Worm (Caenorhabditis elegans) whole organism, L1 larva: ENCODE measurements around the gene Y45F3A.8.

Experiments
- C04F5.9 ChIP-seq: sonication (generic microtip); optimal IDR thresholded peaks from 2 replicates; lab custom pipeline; 2016; ENCODE audit warnings: missing genetic modification characterization, missing compliant biosample characterization
- C16A3.4 ChIP-seq: fragments of 150-350 bp; optimal IDR thresholded peaks from 2 replicates; lab custom pipeline; 2014; ENCODE audit warnings: missing biosample characterization, missing genetic modification characterization
- C34B4.2 ChIP-seq: sonication (generic microtip); optimal IDR thresholded peaks from 2 replicates; lab custom pipeline; 2017; ENCODE audit warnings: mild to moderate bottlenecking, missing genetic modification characterization, missing compliant biosample characterization
- F16B12.6 ChIP-seq: fragments of 150-350 bp; optimal IDR thresholded peaks from 2 replicates; lab custom pipeline; 2014; ENCODE audit warnings: missing biosample characterization, missing genetic modification characterization
- Y116A8C.19 ChIP-seq: sonication (generic microtip); optimal IDR thresholded peaks from 2 replicates; lab custom pipeline; 2016; ENCODE audit warnings: missing compliant biosample characterization, missing genetic modification characterization, borderline replicate concordance
- aha-1 ChIP-seq: fragments of 150-350 bp; optimal IDR thresholded peaks from 2 replicates; lab custom pipeline; 2014; ENCODE audit warnings: missing biosample characterization, missing genetic modification characterization
- aly-2 ChIP-seq: fragments of 150-350 bp; optimal IDR thresholded peaks from 2 replicates; lab custom pipeline; 2014; ENCODE audit warnings: missing biosample characterization, missing genetic modification characterization
- ceh-63 ChIP-seq: fragments of 200-800 bp; sonication (Bioruptor generic); optimal IDR thresholded peaks from 2 replicates; lab custom pipeline; 2018; ENCODE audit warnings: mild to moderate bottlenecking, missing genetic modification characterization, missing compliant biosample characterization
- ceh-8 ChIP-seq: fragments of 200-800 bp; sonication (Bioruptor generic); optimal IDR thresholded peaks from 2 replicates; lab custom pipeline; 2018; ENCODE audit warnings: mild to moderate bottlenecking, missing genetic modification characterization, moderate library complexity, missing compliant biosample characterization
- ceh-88 ChIP-seq: fragments of 200-800 bp; sonication (Bioruptor generic); IDR thresholded peaks from 2 replicates; pipeline ENCODE4 v1.3.6; 2022; ENCODE audit warnings: missing genetic modification characterization, missing compliant biosample characterization
- ceh-90 ChIP-seq: sonication (generic microtip); optimal IDR thresholded peaks from 2 replicates; lab custom pipeline; 2016; ENCODE audit warnings: missing genetic modification characterization, missing compliant biosample characterization
- dpl-1 ChIP-seq, 3 experiments: fragments of 150-350 bp in 2 of 3; sonication (generic microtip) in 1 of 3; optimal IDR thresholded peaks; 2 replicates each; lab custom pipeline; 2014 to 2017; ENCODE audit warnings: missing biosample characterization in 3 of 3, missing genetic modification characterization in 3 of 3, missing genetic modification reagents in 3 of 3
- dsc-1 ChIP-seq: sonication (generic microtip); optimal IDR thresholded peaks from 2 replicates; lab custom pipeline; 2016; ENCODE audit warnings: mild to moderate bottlenecking, missing genetic modification characterization, missing compliant biosample characterization
- efl-1 ChIP-seq, 4 experiments: fragments of 150-350 bp; optimal IDR thresholded peaks in 3 of 4; peaks in 1 of 4; 1 replicate in 1 of 4; 2 replicates in 3 of 4; lab custom pipeline; 2014; ENCODE audit warnings: missing biosample characterization in 2 of 4, missing genetic modification characterization in 2 of 4, missing genetic modification reagents in 2 of 4
- egl-13 ChIP-seq: sonication (generic microtip); optimal IDR thresholded peaks from 2 replicates; lab custom pipeline; 2016; ENCODE audit warnings: missing genotype, missing genetic modification reagents, missing genetic modification characterization, missing compliant biosample characterization
- elt-2 ChIP-seq: sonication (generic microtip); optimal IDR thresholded peaks from 2 replicates; lab custom pipeline; 2016; ENCODE audit warnings: missing genetic modification characterization, mild to moderate bottlenecking, inconsistent platforms, missing compliant biosample characterization, missing genetic modification reagents
- elt-3 ChIP-seq, 6 experiments: fragments of 150-350 bp in 1 of 6; sonication (generic microtip); optimal IDR thresholded peaks; 2 replicates each; lab custom pipeline; 2017 to 2018; ENCODE audit warnings: missing biosample characterization in 6 of 6, missing genetic modification characterization in 6 of 6, inconsistent platforms in 1 of 6
- ets-5 ChIP-seq: fragments of 200-800 bp; sonication (Bioruptor generic); IDR thresholded peaks from 2 replicates; pipeline ENCODE4 v1.3.6; 2022; ENCODE audit warnings: missing genetic modification characterization, missing compliant biosample characterization
- grh-1 ChIP-seq: fragments of 200-800 bp; sonication (Bioruptor generic); IDR thresholded peaks from 2 replicates; pipeline ENCODE4 v1.3.6; 2022; ENCODE audit warnings: missing genetic modification reagents, missing genetic modification characterization, missing compliant biosample characterization
- hlh-4 ChIP-seq: sonication (generic microtip); optimal IDR thresholded peaks from 2 replicates; lab custom pipeline; 2016; ENCODE audit warnings: mild to moderate bottlenecking, missing genetic modification characterization, missing compliant biosample characterization
- hpl-2 ChIP-seq: fragments of 150-350 bp; optimal IDR thresholded peaks from 2 replicates; lab custom pipeline; 2014; ENCODE audit warnings: missing biosample characterization, missing genetic modification reagents, missing genetic modification characterization
- lin-35 ChIP-seq, 2 experiments: fragments of 150-350 bp; optimal IDR thresholded peaks; 2 replicates each; lab custom pipeline; 2014; ENCODE audit warnings: missing biosample characterization in 2 of 2, missing genetic modification characterization in 2 of 2, missing genetic modification reagents in 2 of 2
- lsy-2 ChIP-seq, 2 experiments: fragments of 150-350 bp; optimal IDR thresholded peaks; 2 replicates each; lab custom pipeline; 2014; ENCODE audit warnings: missing biosample characterization in 2 of 2, missing genetic modification characterization in 2 of 2
- mab-9 ChIP-seq: fragments of 200-800 bp; sonication (Bioruptor generic); IDR thresholded peaks from 2 replicates; pipeline ENCODE4 v1.3.6; 2022; ENCODE audit warnings: missing genetic modification reagents, missing genetic modification characterization, missing compliant biosample characterization
- mef-2 ChIP-seq: fragments of 150-350 bp; optimal IDR thresholded peaks from 2 replicates; lab custom pipeline; 2014; ENCODE audit warnings: missing biosample characterization, missing genetic modification characterization
- mep-1 ChIP-seq: fragments of 150-350 bp; optimal IDR thresholded peaks from 2 replicates; lab custom pipeline; 2014; ENCODE audit warnings: missing biosample characterization, missing genetic modification characterization
- nhr-19 ChIP-seq: fragments of 200-800 bp; sonication (Bioruptor generic); conservative IDR thresholded peaks from 2 replicates; pipeline ENCODE4 v1.3.6; 2022; ENCODE audit warnings: missing genetic modification characterization, missing compliant biosample characterization
- nhr-237 ChIP-seq: fragments of 150-350 bp; optimal IDR thresholded peaks from 2 replicates; lab custom pipeline; 2014; ENCODE audit warnings: missing biosample characterization, missing genetic modification characterization
- nhr-28 ChIP-seq: fragments of 150-350 bp; optimal IDR thresholded peaks from 2 replicates; lab custom pipeline; 2014; ENCODE audit warnings: missing biosample characterization, missing genetic modification characterization
- nhr-47 ChIP-seq: sonication (generic microtip); optimal IDR thresholded peaks from 2 replicates; lab custom pipeline; 2016; ENCODE audit warnings: mild to moderate bottlenecking, missing genetic modification characterization, moderate library complexity, missing compliant biosample characterization
- nhr-76 ChIP-seq: sonication (generic microtip); optimal IDR thresholded peaks from 2 replicates; lab custom pipeline; 2017; ENCODE audit warnings: missing biosample characterization, missing genetic modification characterization
- nhr-84 ChIP-seq: sonication (generic microtip); optimal IDR thresholded peaks from 2 replicates; lab custom pipeline; 2017; ENCODE audit warnings: missing biosample characterization, missing genetic modification characterization
- nhr-85 ChIP-seq: sonication (generic microtip); peaks from one replicate; lab custom pipeline; 2016; ENCODE audit warnings: missing genetic modification characterization, inconsistent platforms, missing compliant biosample characterization
- nhr-90 ChIP-seq: sonication (generic microtip); optimal IDR thresholded peaks from 2 replicates; lab custom pipeline; 2016; ENCODE audit warnings: mild to moderate bottlenecking, missing genetic modification characterization, missing compliant biosample characterization; ENCODE audit not compliant: poor library complexity
- pag-3 ChIP-seq: sonication (generic microtip); optimal IDR thresholded peaks from 2 replicates; lab custom pipeline; 2017; ENCODE audit warnings: missing genetic modification characterization, mild to moderate bottlenecking, missing compliant biosample characterization, antibody characterized with exemption, borderline replicate concordance; ENCODE audit not compliant: insufficient read depth
- pax-3 ChIP-seq: fragments of 200-800 bp; sonication (Bioruptor generic); optimal IDR thresholded peaks from 2 replicates; lab custom pipeline; 2018; ENCODE audit warnings: mild to moderate bottlenecking, missing genetic modification characterization, moderate library complexity, missing compliant biosample characterization
- pqm-1 ChIP-seq: sonication (generic microtip); optimal IDR thresholded peaks from 3 replicates; lab custom pipeline; 2017; ENCODE audit warnings: missing biosample characterization, missing genetic modification characterization
- rnt-1 ChIP-seq: sonication (generic microtip); optimal IDR thresholded peaks from 2 replicates; lab custom pipeline; 2016; ENCODE audit warnings: mild to moderate bottlenecking, missing genetic modification characterization, moderate library complexity, missing compliant biosample characterization
- skn-1 ChIP-seq: fragments of 150-350 bp; optimal IDR thresholded peaks from 2 replicates; lab custom pipeline; 2014; ENCODE audit warnings: missing biosample characterization, missing genetic modification characterization
- snpc-4 ChIP-seq: fragments of 150-350 bp; optimal IDR thresholded peaks from 2 replicates; lab custom pipeline; 2014; ENCODE audit warnings: missing biosample characterization, missing genetic modification characterization
- snu-23 ChIP-seq: sonication (generic microtip); optimal IDR thresholded peaks from 2 replicates; lab custom pipeline; 2016; ENCODE audit warnings: missing genetic modification characterization, missing compliant biosample characterization
- sup-37 ChIP-seq: fragments of 200-800 bp; sonication (Bioruptor generic); optimal IDR thresholded peaks from 2 replicates; lab custom pipeline; 2018; ENCODE audit warnings: mild to moderate bottlenecking, missing genetic modification characterization, missing compliant biosample characterization
- swsn-7 ChIP-seq: sonication (generic microtip); optimal IDR thresholded peaks from 2 replicates; lab custom pipeline; 2016; ENCODE audit warnings: missing genetic modification characterization, missing compliant biosample characterization
- tbx-2 ChIP-seq: sonication (generic microtip); optimal IDR thresholded peaks from 2 replicates; lab custom pipeline; 2016; ENCODE audit warnings: missing genetic modification characterization, missing compliant biosample characterization
- tlp-1 ChIP-seq: fragments of 150-350 bp; optimal IDR thresholded peaks from 2 replicates; lab custom pipeline; 2014; ENCODE audit warnings: missing biosample characterization, missing genetic modification characterization
- unc-30 ChIP-seq: sonication (generic microtip); optimal IDR thresholded peaks from 2 replicates; lab custom pipeline; 2017; ENCODE audit warnings: missing biosample characterization, missing genetic modification characterization
- unc-62 ChIP-seq: fragments of 150-350 bp; optimal IDR thresholded peaks from 2 replicates; lab custom pipeline; 2014; ENCODE audit warnings: missing biosample characterization, missing genetic modification reagents, missing genetic modification characterization
- unc-86 ChIP-seq: sonication (generic microtip); optimal IDR thresholded peaks from 2 replicates; lab custom pipeline; 2016; ENCODE audit warnings: missing genetic modification characterization, missing compliant biosample characterization
- unc-98 ChIP-seq: fragments of 200-800 bp; sonication (Bioruptor generic); IDR thresholded peaks from 2 replicates; pipeline ENCODE4 v1.3.6; 2022; ENCODE audit warnings: missing genetic modification characterization, missing compliant biosample characterization
- xbp-1 ChIP-seq: sonication (generic microtip); optimal IDR thresholded peaks from 2 replicates; lab custom pipeline; 2016; ENCODE audit warnings: missing genetic modification characterization, missing compliant biosample characterization
- zag-1 ChIP-seq: fragments of 150-350 bp; optimal IDR thresholded peaks from 2 replicates; lab custom pipeline; 2014; ENCODE audit warnings: missing biosample characterization, missing genetic modification characterization
- ztf-11 ChIP-seq, 2 experiments: sonication (generic microtip); optimal IDR thresholded peaks; 2 replicates each; lab custom pipeline; 2016 to 2017; ENCODE audit warnings: missing genetic modification characterization in 2 of 2, missing biosample characterization in 1 of 2, missing compliant biosample characterization in 1 of 2
- ztf-4 ChIP-seq: fragments of 150-350 bp; optimal IDR thresholded peaks from 2 replicates; lab custom pipeline; 2014; ENCODE audit warnings: missing biosample characterization, missing genetic modification characterization

The Y45F3A.8 gene

ce11 chrIII:10599699-10600098, 7.1 kb upstream of the Y45F3A.8 start (continued):
- peak; percentile 32 for TF ChIP-seq snpc-4
- no peak for TF ChIP-seq rnt-1 (tag; lab: Kevin White, UChicago)
- TF ChIP-seq C16A3.4 (tag; lab: Kevin White, UChicago) = peak; percentile 75
- TF ChIP-seq mep-1 (tag; lab: Kevin White, UChicago) = peak; percentile 93
- peak; percentile 24 for TF ChIP-seq zag-1 (tag; lab: Kevin White, UChicago)
- TF ChIP-seq nhr-237 = no peak
- peak; percentile 74 for TF ChIP-seq swsn-7
- no peak for TF ChIP-seq pqm-1 (tag; lab: Kevin White, UChicago)
- TF ChIP-seq xbp-1 (tag; lab: Kevin White, UChicago) = peak; percentile 62
- peak; percentile 62 for TF ChIP-seq nhr-90 (tag; lab: Kevin White, UChicago)
- no peak for TF ChIP-seq grh-1
- TF ChIP-seq egl-13 = peak; percentile 40
- TF ChIP-seq ceh-90 (tag; lab: Kevin White, UChicago) = no peak
- TF ChIP-seq nhr-76 (tag; lab: Kevin White, UChicago) = no peak
- peak; percentile 77 for TF ChIP-seq nhr-47 (tag; lab: Kevin White, UChicago)
- TF ChIP-seq F16B12.6 (tag; lab: Kevin White, UChicago) = peak; percentile 95
- no peak for TF ChIP-seq ets-5 (GFP tag; lab: Robert Waterston, UW)
- peak; percentile 89 for TF ChIP-seq snu-23 (GFP tag; lab: Kevin White, UChicago)
- 0 out of 2 replicates have a peak, but pooled peaks have one; percentile 31 for TF ChIP-seq mab-9
- TF ChIP-seq hpl-2 (GFP tag; lab: Kevin White, UChicago) = no peak
- peak; percentile 57 for TF ChIP-seq unc-86 (tag; lab: Kevin White, UChicago)
- no peak for TF ChIP-seq ceh-63 (GFP tag; lab: Kevin White, UChicago)
- TF ChIP-seq mef-2 = no peak
- TF ChIP-seq dsc-1 = peak; percentile 41
- TF ChIP-seq nhr-85 = peak; percentile 83
- TF ChIP-seq ztf-11 (tag; optimal IDR thresholded peaks at IDR 0.05; lab: Kevin White, UChicago) = peak in 1 of 2 experiments; percentile 26
- TF ChIP-seq elt-3 (tag; optimal IDR thresholded peaks at IDR 0.05; lab: Kevin White, UChicago) = peak in 1 of 6 experiments; percentile 37
- TF ChIP-seq ceh-8 (GFP tag; lab: Kevin White, UChicago) = peak; percentile 3
- no peak for TF ChIP-seq nhr-28 (tag; lab: Kevin White, UChicago)
- no peak for TF ChIP-seq unc-98
- TF ChIP-seq pag-3 = no peak
- TF ChIP-seq lin-35 (GFP tag; optimal IDR thresholded peaks at IDR 0.05; lab: Kevin White, UChicago) = peak; percentile 79 to 84
- peak; percentile 71 to 73 for TF ChIP-seq efl-1 (optimal IDR thresholded peaks at IDR 0.05; lab: Kevin White, UChicago)
- peak; percentile 74 to 97 for TF ChIP-seq efl-1 (GFP tag; optimal IDR thresholded peaks at IDR 0.05 in 1 of 2; lab: Kevin White, UChicago)
- TF ChIP-seq Y116A8C.19 (tag; lab: Kevin White, UChicago) = no peak
- TF ChIP-seq pax-3 (tag; lab: Kevin White, UChicago) = no peak
- no peak for TF ChIP-seq tlp-1 (tag; lab: Kevin White, UChicago)
- peak; percentile 78 to 85 for TF ChIP-seq lsy-2 (tag; optimal IDR thresholded peaks at IDR 0.05; lab: Kevin White, UChicago)
- no peak for TF ChIP-seq unc-30 (tag; lab: Kevin White, UChicago)
- TF ChIP-seq unc-62 (GFP tag; lab: Kevin White, UChicago) = no peak
- TF ChIP-seq sup-37 (GFP tag; lab: Kevin White, UChicago) = no peak
- no peak for TF ChIP-seq hlh-4 (tag; lab: Kevin White, UChicago)
- TF ChIP-seq skn-1 (tag; lab: Kevin White, UChicago) = peak; percentile 68
- TF ChIP-seq tbx-2 (tag; lab: Kevin White, UChicago) = peak; percentile 70
- peak; percentile 15 for TF ChIP-seq ztf-4 (tag; lab: Kevin White, UChicago)
- TF ChIP-seq aly-2 = peak; percentile 13
- TF ChIP-seq C04F5.9 = peak; percentile 11
- TF ChIP-seq nhr-84 (tag; lab: Kevin White, UChicago) = no peak
- TF ChIP-seq dpl-1 (GFP tag; optimal IDR thresholded peaks at IDR 0.05; lab: Kevin White, UChicago) = peak; percentile 52 to 79 (median 74)
- TF ChIP-seq elt-2 (tag; lab: Kevin White, UChicago) = peak; percentile 31
- no peak for TF ChIP-seq aha-1 (tag; lab: Kevin White, UChicago)
- no peak for TF ChIP-seq C34B4.2 (tag; lab: Kevin White, UChicago)
- peak; percentile 74 for TF ChIP-seq nhr-19 (GFP tag; lab: Robert Waterston, UW)
- TF ChIP-seq ceh-88 (GFP tag; lab: Robert Waterston, UW) = no peak
